Worm (Caenorhabditis elegans): ENCODE measurements around the gene C30F2.2.
"Not testable (repeated sequence)": the region's sequence is repeated elsewhere in the genome, so short reads cannot be mapped to it uniquely, and the experiment has no call there.

C30F2.2 gene

DNA sequence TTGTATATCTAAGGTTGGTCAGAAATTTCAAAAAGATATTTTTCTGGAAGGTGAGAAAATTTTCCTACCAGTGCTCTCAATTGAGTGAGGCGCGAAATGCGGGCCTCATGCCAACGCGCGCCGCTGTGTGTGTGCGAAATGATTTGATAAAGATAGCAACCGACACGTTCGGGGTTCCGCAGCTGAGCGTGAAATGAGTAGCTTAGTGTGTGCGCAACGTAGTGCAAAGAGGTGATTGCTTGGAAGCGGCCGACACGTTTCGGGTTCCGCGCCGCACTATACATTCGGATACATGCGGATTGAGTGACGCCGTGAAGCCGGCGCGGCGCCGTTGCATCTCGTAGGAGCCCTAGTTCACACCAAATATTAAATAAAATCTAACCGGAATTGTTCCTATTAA is 6.2 kb upstream of the C30F2.2 start:
- no peak for TF ChIP-seq unc-62 (GFP tag; optimal IDR thresholded peaks at IDR 0.05)

DNA sequence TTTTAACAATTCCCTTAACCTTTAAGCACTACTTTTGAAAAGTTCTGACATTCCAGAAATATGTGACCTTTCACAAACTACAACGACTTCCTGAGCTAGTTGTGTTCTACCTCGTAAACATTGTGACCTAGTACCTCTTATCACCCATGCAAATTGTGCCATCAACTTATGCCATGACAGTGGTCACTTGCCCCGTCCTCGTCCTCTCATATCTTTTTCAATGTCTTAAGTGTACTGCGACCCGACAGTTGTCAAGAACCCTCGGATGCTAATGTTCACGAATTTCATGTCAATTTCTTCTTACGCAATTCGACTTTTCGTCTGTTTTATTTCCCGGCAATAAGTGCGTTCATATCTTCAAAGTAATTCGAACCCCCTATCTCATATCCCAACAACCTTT is 2.8 kb upstream of the C30F2.2 start:
- TF ChIP-seq unc-62 (GFP tag; optimal IDR thresholded peaks at IDR 0.05), result no peak

DNA sequence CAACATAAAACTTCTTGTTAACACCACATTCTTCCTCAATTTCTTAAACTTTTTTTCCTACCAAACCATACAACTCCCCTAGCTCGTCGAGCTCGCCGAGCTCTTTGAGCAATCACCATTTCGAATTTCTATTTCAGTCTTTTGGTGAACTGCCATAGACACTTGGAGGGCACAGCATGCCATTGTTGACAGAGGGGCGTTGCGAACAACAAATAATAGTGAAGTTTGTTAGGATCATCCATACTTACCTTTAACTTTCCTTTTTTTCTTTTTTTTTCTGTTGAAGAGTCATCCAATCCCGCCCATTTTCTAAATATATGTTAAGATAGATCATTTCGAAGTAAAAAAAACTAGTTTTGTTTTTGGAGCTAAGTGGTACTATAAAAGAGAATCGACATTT is 3.0 kb downstream of the C30F2.2 start, which contains the start of gene idpp-14:
idpp-14 (plus strand) TSS at position 324 of the 400 bp plus-strand sequence.
- no peak for TF ChIP-seq unc-62 (GFP tag; optimal IDR thresholded peaks at IDR 0.05)

ce11 chrX:16078695-16079094 is 6.3 kb downstream of the C30F2.2 start:
- no peak for TF ChIP-seq unc-62 (GFP tag; optimal IDR thresholded peaks at IDR 0.05)

DNA sequence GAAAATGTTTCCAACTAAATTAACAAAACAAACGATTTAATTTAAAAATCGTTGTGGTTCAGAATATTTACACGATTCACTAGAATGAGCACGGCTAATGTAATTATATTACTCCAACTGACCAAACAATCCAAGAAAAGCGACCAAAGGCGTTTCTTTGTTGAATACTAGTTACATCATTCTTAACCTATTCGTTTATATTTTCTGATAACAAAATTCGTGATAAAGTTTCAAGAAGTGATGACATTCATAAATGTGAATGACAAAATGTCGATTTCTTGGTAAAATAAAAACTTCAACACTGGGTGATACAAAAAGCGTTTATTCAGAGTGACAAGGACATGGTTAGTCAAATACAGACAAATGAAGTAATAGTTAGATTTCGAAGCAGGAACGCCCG is 8.5 kb downstream of the C30F2.2 start, which contains the start of gene C30F2.4:
C30F2.4 (minus strand) TSS at position 101 of the 400 bp plus-strand sequence.
- no peak for TF ChIP-seq unc-62 (GFP tag; optimal IDR thresholded peaks at IDR 0.05)

ce11 chrX:16072595-16072994 is 12.4 kb downstream of the C30F2.2 start, which contains the start of gene col-187:
col-187 (plus strand) TSS chrX:16072895.
- TF ChIP-seq unc-62 (GFP tag; optimal IDR thresholded peaks at IDR 0.05), result no peak

- no peak for TF ChIP-seq unc-62 (GFP tag; optimal IDR thresholded peaks at IDR 0.05)
Measured at ce11 chrX:16067984-16068383, 17.0 kb downstream of the C30F2.2 start.

- TF ChIP-seq unc-62 (GFP tag; optimal IDR thresholded peaks at IDR 0.05), result not testable (repeated sequence)
Measured at ce11 chrX:16062385-16062784, 22.6 kb downstream of the C30F2.2 start, which contains the start of gene T27A8.3. T27A8.3 (plus strand) TSS chrX:16062685.

- no peak for TF ChIP-seq unc-62 (GFP tag; optimal IDR thresholded peaks at IDR 0.05)
Measured at ce11 chrX:16058845-16059244, 26.2 kb downstream of the C30F2.2 start, which contains the start of gene T27A8.2. T27A8.2 (minus strand) TSS chrX:16058945.

DNA sequence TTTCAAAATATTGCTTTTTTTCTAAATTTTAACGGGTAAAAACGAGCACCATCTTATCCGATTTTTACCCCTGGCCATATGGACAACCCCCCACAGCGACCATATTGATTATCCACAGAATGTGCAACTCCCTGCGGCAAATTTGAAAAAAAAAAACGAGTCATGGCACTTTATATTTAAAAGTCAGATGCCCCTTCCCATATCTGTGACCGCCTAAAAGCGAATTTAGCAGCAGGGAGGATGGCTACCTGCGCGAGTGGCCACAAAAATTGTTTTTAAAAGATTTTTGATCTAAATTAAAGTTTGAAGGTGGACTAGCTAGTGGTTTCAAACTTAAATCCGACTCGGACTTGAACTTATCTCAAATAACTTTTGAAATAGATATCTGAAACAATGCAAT is 28.6 kb downstream of the C30F2.2 start:
- peak; percentile 45 for TF ChIP-seq unc-62 (GFP tag; optimal IDR thresholded peaks at IDR 0.05)

- no peak for TF ChIP-seq unc-62 (GFP tag; optimal IDR thresholded peaks at IDR 0.05)
Measured at ce11 chrX:16055245-16055644, 29.8 kb downstream of the C30F2.2 start, which contains the start of gene T27A8.7. T27A8.7 (plus strand) TSS chrX:16055545.

- no peak for TF ChIP-seq unc-62 (GFP tag; optimal IDR thresholded peaks at IDR 0.05)
Measured at ce11 chrX:16049573-16049972, 35.4 kb downstream of the C30F2.2 start, which contains the start of gene cpd-2. cpd-2 (plus strand) TSS chrX:16049873.

- no peak for TF ChIP-seq unc-62 (GFP tag; optimal IDR thresholded peaks at IDR 0.05)
Measured at ce11 chrX:16046379-16046778, 38.6 kb downstream of the C30F2.2 start.

DNA sequence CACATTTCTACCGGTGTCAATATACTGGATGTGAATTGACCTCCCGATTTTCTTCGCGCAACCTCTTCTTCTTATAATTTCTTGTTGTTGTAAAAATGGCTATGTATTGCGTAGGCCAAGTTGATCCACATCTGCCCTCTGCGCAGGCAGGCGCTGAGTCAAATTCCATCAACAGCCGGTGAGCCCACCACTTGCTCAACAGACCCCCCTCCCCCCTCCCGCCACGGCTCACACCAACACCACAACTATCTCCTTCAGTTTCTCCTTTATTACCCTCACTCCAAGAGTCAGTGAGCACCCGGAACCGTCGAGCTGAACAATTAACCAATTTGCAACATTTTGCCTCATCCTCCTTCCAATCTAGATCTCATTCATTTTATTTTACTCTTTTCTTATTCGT is 40.7 kb downstream of the C30F2.2 start:
- TF ChIP-seq unc-62 (GFP tag; optimal IDR thresholded peaks at IDR 0.05), result no peak

DNA sequence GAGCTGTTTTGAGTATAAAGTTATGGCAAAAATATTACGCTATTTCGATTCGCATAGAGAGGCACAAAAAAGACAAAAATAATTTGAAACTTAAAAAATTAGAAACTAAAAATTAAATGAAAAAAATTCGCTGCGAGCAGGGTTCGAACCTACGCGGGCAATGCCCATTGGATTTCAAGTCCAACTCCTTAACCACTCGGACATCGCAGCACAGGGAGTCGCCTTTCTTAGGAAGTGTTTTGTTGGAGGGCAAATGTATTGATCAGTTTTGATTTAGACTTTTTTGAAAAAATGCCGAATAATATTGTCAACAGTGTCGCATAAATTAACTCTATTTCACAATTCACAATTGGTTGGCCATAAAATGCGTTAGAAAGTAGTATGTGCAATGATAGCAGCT is 42.5 kb downstream of the C30F2.2 start:
- TF ChIP-seq unc-62 (GFP tag; optimal IDR thresholded peaks at IDR 0.05), result no peak

DNA sequence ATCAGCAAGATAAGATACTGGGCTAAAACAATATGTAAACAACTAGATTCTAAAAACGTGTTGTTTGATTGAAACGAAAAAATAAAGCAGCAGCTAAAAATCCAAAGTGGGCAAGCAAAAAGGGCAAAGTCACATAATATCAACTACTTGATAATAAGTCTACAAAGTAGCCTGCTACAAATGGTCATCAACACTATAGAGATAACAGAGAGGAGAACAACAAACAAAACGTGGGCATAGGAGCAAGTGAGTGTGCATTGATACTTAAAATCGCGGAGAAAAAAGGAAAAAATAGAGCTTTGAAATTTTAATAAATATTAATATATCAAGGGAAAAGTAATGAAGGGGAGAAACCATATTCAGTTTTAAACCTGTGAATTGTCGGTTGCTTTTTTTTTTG is 43.2 kb downstream of the C30F2.2 start:
- TF ChIP-seq unc-62 (GFP tag; optimal IDR thresholded peaks at IDR 0.05), result no peak

- no peak for TF ChIP-seq unc-62 (GFP tag; optimal IDR thresholded peaks at IDR 0.05)
Measured at ce11 chrX:16040207-16040716, 44.8 kb downstream of the C30F2.2 start, which contains the start of gene B0395.3. B0395.3 (minus strand) TSS chrX:16040257.

DNA sequence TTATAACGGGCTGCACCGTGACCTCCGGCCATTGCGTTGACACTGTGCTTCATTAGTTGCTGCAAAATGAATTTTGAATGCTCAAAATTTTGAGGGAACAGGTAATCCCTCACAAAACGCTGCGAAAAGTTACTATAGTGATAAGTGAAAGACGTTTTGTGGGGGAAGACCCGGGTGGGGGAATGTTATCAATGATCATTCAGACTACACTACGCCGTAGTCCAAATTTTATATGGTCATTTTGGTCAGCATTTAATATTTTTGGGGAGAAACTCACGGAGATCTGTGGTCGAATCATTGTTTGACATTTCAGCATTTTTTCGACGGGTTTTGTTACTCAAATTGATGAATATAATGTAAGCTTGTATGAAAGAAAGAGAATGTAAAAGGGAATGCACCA is 45.8 kb downstream of the C30F2.2 start:
- TF ChIP-seq unc-62 (GFP tag; optimal IDR thresholded peaks at IDR 0.05), result no peak

Data from whole organism, dauer.